Worm (Caenorhabditis elegans): Measurements from ENCODE around the gene C17H11.5.

DNA sequence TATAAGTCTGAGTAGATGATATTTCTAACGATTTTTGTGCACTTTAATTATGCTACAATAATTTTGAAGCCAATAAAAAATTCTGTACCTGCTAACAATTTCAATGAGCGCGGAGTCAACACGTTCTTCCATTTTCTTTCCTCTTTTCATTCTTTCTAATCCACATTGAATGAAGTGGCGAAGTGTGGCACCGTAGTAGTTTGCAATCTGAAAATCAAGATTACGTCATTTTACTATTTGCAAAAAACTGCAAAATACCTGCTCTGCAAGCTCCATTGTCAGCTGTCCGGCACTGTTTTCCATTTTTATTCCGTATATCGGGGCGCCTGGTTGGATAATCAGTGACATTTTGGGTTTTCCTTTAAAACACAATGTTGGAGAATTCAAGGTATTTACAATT lies 44.3 kb upstream of the C17H11.5 start:
- TF ChIP-seq klf-2 (GFP tag; conservative IDR thresholded peaks at IDR 0.05) (no peak), cog-1 (tag; optimal IDR thresholded peaks at IDR 0.05) (no peak), T22C8.4 (GFP tag; IDR thresholded peaks at IDR 0.05) (no peak), ref-1 (GFP tag; conservative IDR thresholded peaks at IDR 0.05) (no peak), ztf-23 (GFP tag; IDR thresholded peaks at IDR 0.05) (no peak), flt-1 (GFP tag; IDR thresholded peaks at IDR 0.05) (no peak), med-1 (GFP tag; optimal IDR thresholded peaks at IDR 0.05; ENCODE audit: insufficient read depth) (no peak)

Measured in whole organism, midembryonic.